Fruit fly (Drosophila melanogaster) whole organism, wandering third instar larva: ENCODE measurements around the gene Sfp24Bc.

ENCODE experiments used
- Abd-B ChIP-seq: fragments of >200 bp; optimal IDR thresholded peaks from 2 replicates; lab custom pipeline; 2017; ENCODE audit warnings: missing biosample characterization, missing genetic modification characterization
- CG32264 ChIP-seq: fragments of 200-800 bp; sonication (Bioruptor generic); optimal IDR thresholded peaks from 2 replicates; lab custom pipeline; 2016; ENCODE audit warnings: missing biosample characterization, missing genetic modification characterization
- CG9705 ChIP-seq: fragments of 200-800 bp; sonication (Bioruptor generic); optimal IDR thresholded peaks from 2 replicates; lab custom pipeline; 2018; ENCODE audit warnings: missing biosample characterization, mild to moderate bottlenecking, missing genetic modification characterization
- CrebA ChIP-seq: fragments of 200-800 bp; sonication (Bioruptor generic); optimal IDR thresholded peaks from 2 replicates; lab custom pipeline; 2016; ENCODE audit warnings: missing biosample characterization, mild to moderate bottlenecking, missing genetic modification characterization, borderline replicate concordance
- Dfd ChIP-seq: fragments of >200 bp; optimal IDR thresholded peaks from 2 replicates; lab custom pipeline; 2017; ENCODE audit warnings: missing biosample characterization, missing genetic modification characterization
- Dif ChIP-seq: fragments of 200-275, 200-300 bp; sonication (Bioruptor generic); optimal IDR thresholded peaks from 2 replicates; lab custom pipeline; 2018; ENCODE audit warnings: missing biosample characterization, missing genetic modification characterization; ENCODE audit not compliant: partially characterized antibody
- GATAd ChIP-seq: sonication (Bioruptor generic); optimal IDR thresholded peaks from 2 replicates; lab custom pipeline; 2016; ENCODE audit warnings: missing biosample characterization, missing genetic modification characterization
- HLH106 ChIP-seq: fragments of 200-800 bp; optimal IDR thresholded peaks from 3 replicates; lab custom pipeline; 2019; ENCODE audit warnings: missing biosample characterization, mild to moderate bottlenecking, missing genetic modification characterization, moderate library complexity
- Hnf4 ChIP-seq: fragments of 200-800 bp; sonication (Bioruptor generic); optimal IDR thresholded peaks from 2 replicates; lab custom pipeline; 2016; ENCODE audit warnings: missing biosample characterization, mild to moderate bottlenecking, missing genetic modification characterization
- Hr78 ChIP-seq: fragments of >200 bp; optimal IDR thresholded peaks from 2 replicates; lab custom pipeline; 2017; ENCODE audit warnings: missing biosample characterization, missing genetic modification characterization
- Hr83 ChIP-seq: fragments of 200-300 bp; sonication (Bioruptor generic); optimal IDR thresholded peaks from 2 replicates; lab custom pipeline; 2016; ENCODE audit warnings: missing biosample characterization, mild to moderate bottlenecking, missing genetic modification characterization, moderate library complexity; ENCODE audit not compliant: poor library complexity, severe bottlenecking
- Jra ChIP-seq: sonication (Bioruptor generic); optimal IDR thresholded peaks from 2 replicates; lab custom pipeline; 2016; ENCODE audit warnings: missing biosample characterization, missing genetic modification characterization
- Mio ChIP-seq: sonication (Bioruptor generic); optimal IDR thresholded peaks from 2 replicates; lab custom pipeline; 2016; ENCODE audit warnings: missing biosample characterization, missing genetic modification characterization
- Myc ChIP-seq: fragments of >200 bp; optimal IDR thresholded peaks from 2 replicates; lab custom pipeline; 2017
- N ChIP-seq: fragments of >200 bp; optimal IDR thresholded peaks from 2 replicates; lab custom pipeline; 2018; ENCODE audit warnings: missing biosample characterization, missing external identifiers, missing genetic modification characterization
- OdsH ChIP-seq: fragments of 200-800 bp; sonication (Bioruptor generic); optimal IDR thresholded peaks from 2 replicates; lab custom pipeline; 2016; ENCODE audit warnings: missing biosample characterization, mild to moderate bottlenecking, missing genetic modification characterization
- Rel ChIP-seq, 2 experiments: fragments of 200-800 bp; sonication (Bioruptor generic) in 1 of 2; optimal IDR thresholded peaks; 2 replicates in 1 of 2; 3 replicates in 1 of 2; lab custom pipeline; 2016 to 2019; ENCODE audit warnings: mild to moderate bottlenecking in 2 of 2, missing biosample characterization in 2 of 2, missing genetic modification characterization in 2 of 2, moderate library complexity in 1 of 2
- Sp1 ChIP-seq: fragments of 200-800 bp; sonication (Bioruptor generic); optimal IDR thresholded peaks from 3 replicates; lab custom pipeline; 2019; ENCODE audit warnings: missing biosample characterization, mild to moderate bottlenecking, missing genetic modification characterization, moderate library complexity
- Vsx2 ChIP-seq: fragments of 200-300, 225-300 bp; sonication (Bioruptor generic); optimal IDR thresholded peaks from 2 replicates; lab custom pipeline; 2018; ENCODE audit warnings: missing biosample characterization, missing genetic modification characterization; ENCODE audit not compliant: partially characterized antibody
- br ChIP-seq: fragments of 200-800 bp; sonication (Bioruptor generic); optimal IDR thresholded peaks from 2 replicates; lab custom pipeline; 2016; ENCODE audit warnings: missing biosample characterization, missing genetic modification characterization
- brk ChIP-seq: fragments of 200-800 bp; sonication (Bioruptor generic); optimal IDR thresholded peaks from 2 replicates; lab custom pipeline; 2016; ENCODE audit warnings: missing biosample characterization, mild to moderate bottlenecking, missing genetic modification characterization
- dl ChIP-seq, 2 experiments: fragments of 175-275, 200-275 bp in 1 of 2; fragments of 200-275 bp in 1 of 2; sonication (Bioruptor generic); optimal IDR thresholded peaks; lab custom pipeline; 2018; ENCODE audit warnings: mild to moderate bottlenecking in 2 of 2, missing biosample characterization in 2 of 2, missing genetic modification characterization in 2 of 2, moderate library complexity in 2 of 2; ENCODE audit not compliant: partially characterized antibody in 2 of 2, insufficient read depth in 1 of 2
- dmrt93B ChIP-seq: fragments of 200-800 bp; sonication (Bioruptor generic); optimal IDR thresholded peaks from 2 replicates; lab custom pipeline; 2018; ENCODE audit warnings: missing biosample characterization, mild to moderate bottlenecking, missing genetic modification characterization
- dsf ChIP-seq: sonication (Bioruptor generic); optimal IDR thresholded peaks from 2 replicates; lab custom pipeline; 2016; ENCODE audit warnings: missing biosample characterization, missing genetic modification characterization, borderline replicate concordance
- ey ChIP-seq: fragments of 200-800 bp; sonication (Bioruptor generic); optimal IDR thresholded peaks from 2 replicates; lab custom pipeline; 2016; ENCODE audit warnings: missing biosample characterization, missing genetic modification characterization
- foxo ChIP-seq, 2 experiments: fragments of 200-800 bp; sonication (Bioruptor generic); optimal IDR thresholded peaks; 2 replicates in 1 of 2; 3 replicates in 1 of 2; lab custom pipeline; 2016 to 2017; ENCODE audit warnings: missing biosample characterization in 2 of 2, missing genetic modification characterization in 2 of 2
- fru ChIP-seq: fragments of 200-800 bp; sonication (Bioruptor generic); optimal IDR thresholded peaks from 3 replicates; lab custom pipeline; 2016; ENCODE audit warnings: missing biosample characterization, mild to moderate bottlenecking, missing genetic modification characterization
- h ChIP-seq: fragments of 200-800 bp; sonication (Bioruptor generic); optimal IDR thresholded peaks from 3 replicates; lab custom pipeline; 2016; ENCODE audit warnings: missing biosample characterization, mild to moderate bottlenecking, missing genetic modification characterization
- jim ChIP-seq: fragments of 175-275, 200-325 bp; sonication (Bioruptor generic); optimal IDR thresholded peaks from 2 replicates; lab custom pipeline; 2016; ENCODE audit warnings: missing biosample characterization, mild to moderate bottlenecking, missing genetic modification characterization
- lola ChIP-seq: fragments of >200 bp; optimal IDR thresholded peaks from 2 replicates; lab custom pipeline; 2017; ENCODE audit warnings: missing biosample characterization, missing genetic modification characterization
- pan ChIP-seq: fragments of >200 bp; optimal IDR thresholded peaks from 2 replicates; lab custom pipeline; 2017
- psq ChIP-seq: fragments of 200-800 bp; sonication (Bioruptor generic); optimal IDR thresholded peaks from 3 replicates; lab custom pipeline; 2017; ENCODE audit warnings: missing biosample characterization, mild to moderate bottlenecking, missing genetic modification characterization, moderate library complexity
- rgr ChIP-seq: fragments of 200-800 bp; sonication (Bioruptor generic); optimal IDR thresholded peaks from 3 replicates; lab custom pipeline; 2016; ENCODE audit warnings: missing biosample characterization, mild to moderate bottlenecking, missing genetic modification characterization
- sage ChIP-seq: fragments of 200-800 bp; sonication (Bioruptor generic); optimal IDR thresholded peaks from 2 replicates; lab custom pipeline; 2016; ENCODE audit warnings: missing biosample characterization, mild to moderate bottlenecking, missing genetic modification characterization
- sv ChIP-seq: fragments of 200-800 bp; sonication (Bioruptor generic); optimal IDR thresholded peaks from 3 replicates; lab custom pipeline; 2016; ENCODE audit warnings: missing biosample characterization, missing genetic modification characterization
- tai ChIP-seq: sonication (Bioruptor generic); optimal IDR thresholded peaks from 2 replicates; lab custom pipeline; 2016; ENCODE audit warnings: missing biosample characterization, missing genetic modification characterization
- usp ChIP-seq: fragments of >200 bp; optimal IDR thresholded peaks from 2 replicates; lab custom pipeline; 2017; ENCODE audit warnings: missing biosample characterization, missing genetic modification characterization
- woc ChIP-seq: sonication (Bioruptor generic); optimal IDR thresholded peaks from 2 replicates; lab custom pipeline; 2016; ENCODE audit warnings: missing biosample characterization, mild to moderate bottlenecking, missing genetic modification characterization

Sfp24Bc gene

DNA sequence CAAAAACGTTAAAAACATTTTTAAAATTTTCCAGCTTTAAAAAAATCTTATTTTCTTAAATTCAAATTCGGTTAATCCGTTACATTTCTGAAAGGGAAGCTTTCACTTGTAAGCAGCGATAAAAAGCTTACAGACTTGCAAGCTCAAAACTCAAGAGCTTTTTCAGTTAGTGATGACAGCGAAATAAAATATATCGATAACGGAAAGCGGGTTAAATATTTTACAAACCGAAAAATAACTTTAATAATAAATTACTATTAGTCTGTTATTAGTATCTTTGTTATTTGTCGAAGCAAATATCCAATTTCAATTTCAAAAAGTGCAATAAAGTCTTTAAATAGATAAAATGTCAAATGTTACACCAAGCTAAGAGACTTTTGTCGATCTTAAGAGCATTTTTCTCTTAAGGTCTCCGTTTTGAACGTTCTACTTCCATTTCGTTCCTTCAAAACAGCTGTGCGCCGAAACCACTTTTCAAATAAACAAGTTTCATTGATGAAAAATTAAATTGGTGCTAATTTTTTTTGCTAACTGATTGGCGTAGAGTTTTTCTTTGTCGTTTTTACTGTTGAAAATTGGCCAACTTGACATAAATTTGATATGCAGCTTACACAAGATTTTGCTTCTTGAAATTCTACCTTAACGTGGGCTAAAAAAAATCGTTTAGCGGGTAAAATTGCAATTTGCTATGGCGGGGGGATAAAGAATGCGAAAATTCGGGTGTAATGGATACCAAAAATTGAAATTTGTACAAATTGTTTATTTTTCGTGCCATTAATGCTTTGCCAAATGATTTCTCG is 22.0 kb downstream of the Sfp24Bc start:
- TF ChIP-seq brk (GFP tag; lab: Kevin White, UChicago), result peak; percentile 87
- no peak for TF ChIP-seq HLH106 (tag; lab: Kevin White, UChicago)
- TF ChIP-seq jim (GFP tag; lab: Kevin White, UChicago), result no peak
- TF ChIP-seq Myc (lab: Kevin White, UChicago), result no peak
- no peak for TF ChIP-seq dmrt93B (GFP tag; lab: Kevin White, UChicago)
- TF ChIP-seq dsf (GFP tag; lab: Kevin White, UChicago), result no peak
- peak; percentile 40 for TF ChIP-seq CrebA
- TF ChIP-seq pan, result no peak
- TF ChIP-seq woc (GFP tag; lab: Kevin White, UChicago), result peak; percentile 27
- TF ChIP-seq dl (GFP tag; optimal IDR thresholded peaks at IDR 0.05; lab: Kevin White, UChicago; ENCODE audit: insufficient read depth in 1 of 2, partially characterized antibody in 2 of 2), result no peak
- peak; percentile 18 for TF ChIP-seq Hnf4
- TF ChIP-seq Hr83 (GFP tag; lab: Kevin White, UChicago), result no peak
- no peak for TF ChIP-seq fru (GFP tag; lab: Kevin White, UChicago)
- TF ChIP-seq OdsH, result no peak
- TF ChIP-seq Dif (GFP tag; lab: Kevin White, UChicago), result no peak
- no peak for TF ChIP-seq CG9705 (GFP tag; lab: Kevin White, UChicago)
- TF ChIP-seq ey (GFP tag; lab: Kevin White, UChicago), result no peak
- TF ChIP-seq Dfd (GFP tag; lab: Kevin White, UChicago), result no peak
- TF ChIP-seq sage (GFP tag; lab: Kevin White, UChicago), result peak; percentile 67

DNA sequence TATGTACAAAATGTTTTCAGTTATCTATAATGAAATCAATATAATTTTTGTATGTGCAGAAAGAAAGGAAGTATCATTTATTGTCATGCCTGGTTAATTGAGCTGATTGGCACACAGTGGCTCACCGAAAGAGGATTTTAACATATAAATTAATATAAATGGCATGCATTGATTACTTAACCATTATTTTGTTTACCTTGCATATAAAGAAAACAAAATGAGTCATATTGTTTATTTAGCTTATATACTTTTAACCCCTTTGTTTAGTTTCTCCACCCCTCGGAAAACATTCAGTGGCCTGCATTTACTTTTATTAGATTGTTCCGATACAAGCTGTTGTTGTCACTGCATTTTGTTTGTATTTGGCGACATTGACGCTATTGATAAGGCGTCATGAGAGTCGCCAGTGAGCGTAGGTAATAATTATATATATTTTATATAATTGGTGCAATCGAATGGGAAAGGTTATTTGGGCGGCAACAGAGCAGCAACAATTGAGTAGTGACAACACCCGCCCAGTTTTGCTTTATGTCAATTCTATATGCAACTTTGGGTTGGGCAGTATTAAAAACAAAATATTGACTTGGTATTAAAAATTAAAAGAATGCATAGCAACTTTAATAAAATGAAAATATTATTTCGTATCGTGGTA is 22.7 kb downstream of the Sfp24Bc start:
- TF ChIP-seq psq (GFP tag; lab: Kevin White, UChicago) (peak; percentile 71), sage (GFP tag; lab: Kevin White, UChicago) (peak; percentile 8), h (GFP tag; lab: Kevin White, UChicago) (peak; percentile 70), CrebA (peak; percentile 22), Abd-B (no peak), dmrt93B (GFP tag; lab: Kevin White, UChicago) (peak; percentile 54), jim (GFP tag; lab: Kevin White, UChicago) (no peak), ey (GFP tag; lab: Kevin White, UChicago) (peak; percentile 60), br (GFP tag; lab: Kevin White, UChicago) (peak; percentile 83), CG32264 (no peak), OdsH (peak; percentile 84), Jra (GFP tag; lab: Kevin White, UChicago) (peak; percentile 26), woc (GFP tag; lab: Kevin White, UChicago) (no peak), GATAd (GFP tag; lab: Kevin White, UChicago) (no peak), Dif (GFP tag; lab: Kevin White, UChicago) (no peak), Mio (GFP tag; lab: Kevin White, UChicago) (no peak), Hr78 (no peak), fru (GFP tag; lab: Kevin White, UChicago) (peak; percentile 50), tai (GFP tag; lab: Kevin White, UChicago) (peak; percentile 24), Sp1 (GFP tag; lab: Kevin White, UChicago) (peak; percentile 84), Myc (lab: Kevin White, UChicago) (no peak), sv (GFP tag; lab: Kevin White, UChicago) (no peak), Rel (GFP tag; optimal IDR thresholded peaks at IDR 0.05; lab: Kevin White, UChicago) (no peak), Rel (tag; optimal IDR thresholded peaks at IDR 0.05; lab: Kevin White, UChicago) (peak; percentile 17), Hnf4 (peak; percentile 83), brk (GFP tag; lab: Kevin White, UChicago) (peak; percentile 71), Dfd (GFP tag; lab: Kevin White, UChicago) (no peak), N (GFP tag; lab: Kevin White, UChicago) (no peak), dsf (GFP tag; lab: Kevin White, UChicago) (peak; percentile 67), HLH106 (tag; lab: Kevin White, UChicago) (peak; percentile 80), usp (GFP tag; lab: Kevin White, UChicago) (no peak), rgr (GFP tag; lab: Kevin White, UChicago) (peak; percentile 74), foxo (GFP tag; optimal IDR thresholded peaks at IDR 0.05; lab: Kevin White, UChicago) (peak in 1 of 2 experiments; percentile 69), pan (no peak), Vsx2 (no peak), dl (GFP tag; optimal IDR thresholded peaks at IDR 0.05; lab: Kevin White, UChicago; ENCODE audit: insufficient read depth in 1 of 2, partially characterized antibody in 2 of 2) (no peak), lola (GFP tag; lab: Kevin White, UChicago) (no peak), CG9705 (GFP tag; lab: Kevin White, UChicago) (no peak), Hr83 (GFP tag; lab: Kevin White, UChicago) (peak; percentile 4)
